Fruit fly (Drosophila melanogaster) whole organism, embryonic: ENCODE measurements around the gene dbf.

Source experiments
- ATbp ChIP-seq: fragments of 200-800 bp; sonication (Bioruptor generic); optimal IDR thresholded peaks from 2 replicates; lab custom pipeline; 2017; ENCODE audit warnings: missing biosample characterization, mild to moderate bottlenecking, missing genetic modification characterization, missing genetic modification reagents
- Asciz ChIP-seq: fragments of 200-800 bp; sonication (Bioruptor generic); optimal IDR thresholded peaks from 2 replicates; lab custom pipeline; 2017; ENCODE audit warnings: missing biosample characterization, mild to moderate bottlenecking, missing genetic modification characterization, missing genetic modification reagents
- Atf3 ChIP-seq: fragments of 200-800 bp; sonication (Bioruptor generic); optimal IDR thresholded peaks from 3 replicates; lab custom pipeline; 2016; ENCODE audit warnings: missing biosample characterization, missing genetic modification characterization
- Awh ChIP-seq: fragments of 200-800 bp; sonication (Bioruptor generic); IDR thresholded peaks from 2 replicates; pipeline ENCODE4, ENCODE4 v1.3.6; 2022; ENCODE audit warnings: missing biosample characterization, missing genetic modification characterization
- Blimp-1 ChIP-seq: fragments of 200-800 bp; sonication (Bioruptor generic); optimal IDR thresholded peaks from 3 replicates; lab custom pipeline; 2018; ENCODE audit warnings: missing biosample characterization, missing genetic modification characterization, mild to moderate bottlenecking, moderate library complexity, missing genetic modification reagents
- CG10543 ChIP-seq: fragments of 200-800 bp; sonication (Bioruptor generic); optimal IDR thresholded peaks from 3 replicates; lab custom pipeline; 2017; ENCODE audit warnings: missing biosample characterization, mild to moderate bottlenecking, missing genetic modification characterization, moderate library complexity
- CG11504 ChIP-seq: fragments of 200-800 bp; sonication (Bioruptor generic); optimal IDR thresholded peaks from 3 replicates; lab custom pipeline; 2019; ENCODE audit warnings: missing biosample characterization, mild to moderate bottlenecking, missing genetic modification characterization, moderate library complexity
- CG12071 ChIP-seq: fragments of 200-800 bp; sonication (Bioruptor generic); optimal IDR thresholded peaks from 3 replicates; lab custom pipeline; 2018; ENCODE audit warnings: missing biosample characterization, mild to moderate bottlenecking, missing genetic modification characterization
- CG13894 ChIP-seq: fragments of 200-800 bp; sonication (Bioruptor generic); optimal IDR thresholded peaks from 3 replicates; lab custom pipeline; 2018; ENCODE audit warnings: missing biosample characterization, mild to moderate bottlenecking, missing genetic modification characterization, moderate library complexity
- CG14860 ChIP-seq: fragments of 200-800 bp; sonication (Bioruptor generic); IDR thresholded peaks from 3 replicates; pipeline ENCODE4 v1.3.6; 2022; ENCODE audit warnings: missing biosample characterization, missing genetic modification characterization; ENCODE audit not compliant: partially characterized antibody
- CG1792 ChIP-seq: fragments of 200-800 bp; sonication (Bioruptor generic); optimal IDR thresholded peaks from 2 replicates; lab custom pipeline; 2016; ENCODE audit warnings: missing biosample characterization, missing genetic modification characterization
- CG2199 ChIP-seq: fragments of 200-800 bp; sonication (Bioruptor generic); IDR thresholded peaks from 3 replicates; pipeline ENCODE4 v1.3.6; 2022; ENCODE audit warnings: missing biosample characterization, missing genetic modification characterization
- CG32532 ChIP-seq: fragments of 200-800 bp; sonication (Bioruptor generic); IDR thresholded peaks from 2 replicates; pipeline ENCODE4 v1.3.6; 2022; ENCODE audit warnings: missing biosample characterization, missing genetic modification characterization
- CG4282 ChIP-seq: fragments of 200-800 bp; sonication (Bioruptor generic); optimal IDR thresholded peaks from 2 replicates; lab custom pipeline; 2016; ENCODE audit warnings: missing biosample characterization, missing genetic modification characterization
- CG4360 ChIP-seq: fragments of 200-800 bp; sonication (Bioruptor generic); IDR thresholded peaks from 2 replicates; pipeline ENCODE4 v1.3.6; 2022; ENCODE audit warnings: missing biosample characterization, missing genetic modification characterization
- CG43689 ChIP-seq: fragments of 200-800 bp; sonication (Bioruptor generic); IDR thresholded peaks from 2 replicates; pipeline ENCODE4 v1.3.6; 2022; ENCODE audit warnings: missing biosample characterization, missing genetic modification characterization
- CG5180 ChIP-seq: fragments of 200-800 bp; sonication (Bioruptor generic); optimal IDR thresholded peaks from 3 replicates; lab custom pipeline; 2017; ENCODE audit warnings: missing biosample characterization, missing genetic modification characterization, mild to moderate bottlenecking, moderate library complexity, missing genetic modification reagents
- CG5245 ChIP-seq: fragments of 200-800 bp; sonication (Bioruptor generic); optimal IDR thresholded peaks from 3 replicates; lab custom pipeline; 2016; ENCODE audit warnings: missing biosample characterization, missing genetic modification characterization
- CG6254 ChIP-seq: fragments of 200-800 bp; sonication (Bioruptor generic); optimal IDR thresholded peaks from 3 replicates; lab custom pipeline; 2017; ENCODE audit warnings: mild to moderate bottlenecking, missing biosample characterization, missing genetic modification reagents, missing genetic modification characterization
- CG8281 ChIP-seq: fragments of 200-800 bp; sonication (Bioruptor generic); optimal IDR thresholded peaks from 2 replicates; lab custom pipeline; 2018; ENCODE audit warnings: missing biosample characterization, mild to moderate bottlenecking, missing genetic modification characterization, moderate library complexity
- CoRest ChIP-seq: fragments of 200-800 bp; sonication (Bioruptor generic); optimal IDR thresholded peaks from 3 replicates; lab custom pipeline; 2018; ENCODE audit warnings: missing biosample characterization, mild to moderate bottlenecking, missing genetic modification characterization, moderate library complexity
- Ets65A ChIP-seq: fragments of 200-800 bp; sonication (Bioruptor generic); peaks from one replicate; lab custom pipeline; 2016; ENCODE audit warnings: missing biosample characterization, missing genetic modification characterization
- Hand ChIP-seq: fragments of 200-800 bp; sonication (Bioruptor generic); optimal IDR thresholded peaks from 2 replicates; lab custom pipeline; 2017; ENCODE audit warnings: mild to moderate bottlenecking, missing biosample characterization, missing genetic modification reagents, missing genetic modification characterization
- Hr51 ChIP-seq, 2 experiments: fragments of 200-800 bp; sonication (Bioruptor generic); optimal IDR thresholded peaks; 2 replicates in 1 of 2; 3 replicates in 1 of 2; lab custom pipeline; 2016 to 2018; ENCODE audit warnings: missing biosample characterization in 2 of 2, missing genetic modification characterization in 2 of 2, mild to moderate bottlenecking in 1 of 2, moderate library complexity in 1 of 2
- Med ChIP-seq: fragments of 200-800 bp; sonication (Bioruptor generic); peaks from one replicate; lab custom pipeline; 2016; ENCODE audit warnings: missing biosample characterization, missing genetic modification characterization, mild to moderate bottlenecking, inconsistent platforms, moderate library complexity
- Mes4 ChIP-seq: fragments of 200-800 bp; sonication (Bioruptor generic); optimal IDR thresholded peaks from 2 replicates; lab custom pipeline; 2016; ENCODE audit warnings: missing biosample characterization, missing genetic modification characterization
- Rx ChIP-seq: fragments of 200-800 bp; sonication (Bioruptor generic); IDR thresholded peaks from 2 replicates; pipeline ENCODE4 v1.3.6; 2022; ENCODE audit warnings: missing biosample characterization, missing genetic modification characterization
- Side ChIP-seq: fragments of 200-800 bp; sonication (Bioruptor generic); optimal IDR thresholded peaks from 2 replicates; lab custom pipeline; 2016; ENCODE audit warnings: missing biosample characterization, missing genetic modification characterization
- TFAM ChIP-seq: fragments of 200-800 bp; sonication (Bioruptor generic); optimal IDR thresholded peaks from 2 replicates; lab custom pipeline; 2017; ENCODE audit warnings: missing biosample characterization, missing genetic modification characterization, inconsistent platforms
- br ChIP-seq: fragments of >200 bp; optimal IDR thresholded peaks from 2 replicates; lab custom pipeline; 2017
- btn ChIP-seq: fragments of 200-800 bp; sonication (Bioruptor generic); optimal IDR thresholded peaks from 2 replicates; lab custom pipeline; 2016; ENCODE audit warnings: missing biosample characterization, missing genetic modification characterization
- croc ChIP-seq: fragments of 200-800 bp; sonication (Bioruptor generic); conservative IDR thresholded peaks from 3 replicates; pipeline ENCODE4 v1.3.6; 2022; ENCODE audit warnings: missing biosample characterization, missing genetic modification characterization
- cwo ChIP-seq: fragments of 200-800 bp; sonication (Bioruptor generic); optimal IDR thresholded peaks from 3 replicates; lab custom pipeline; 2017; ENCODE audit warnings: missing biosample characterization, missing genetic modification characterization, mild to moderate bottlenecking, moderate library complexity, missing genetic modification reagents
- dmrt99B ChIP-seq: fragments of 200-800 bp; sonication (Bioruptor generic); optimal IDR thresholded peaks from 2 replicates; lab custom pipeline; 2018; ENCODE audit warnings: missing biosample characterization, mild to moderate bottlenecking, missing genetic modification characterization, moderate library complexity
- gem ChIP-seq: fragments of 200-800 bp; sonication (Bioruptor generic); optimal IDR thresholded peaks from 2 replicates; lab custom pipeline; 2019; ENCODE audit warnings: missing biosample characterization, mild to moderate bottlenecking, missing genetic modification characterization, moderate library complexity
- lilli ChIP-seq: fragments of 200-800 bp; sonication (Bioruptor generic); optimal IDR thresholded peaks from 3 replicates; lab custom pipeline; 2016; ENCODE audit warnings: missing biosample characterization, missing genetic modification characterization
- luna ChIP-seq: fragments of 200-800 bp; sonication (Bioruptor generic); optimal IDR thresholded peaks from 2 replicates; lab custom pipeline; 2016; ENCODE audit warnings: missing biosample characterization, missing genetic modification characterization
- onecut ChIP-seq: fragments of 200-800 bp; sonication (Bioruptor generic); IDR thresholded peaks from 2 replicates; pipeline ENCODE4 v1.3.6; 2022; ENCODE audit warnings: missing biosample characterization, missing genetic modification characterization
- pb ChIP-seq: fragments of 200-800 bp; sonication (Bioruptor generic); optimal IDR thresholded peaks from 3 replicates; lab custom pipeline; 2016; ENCODE audit warnings: missing biosample characterization, missing genetic modification characterization
- pzg ChIP-seq: fragments of 200-800 bp; sonication (Bioruptor generic); optimal IDR thresholded peaks from 3 replicates; lab custom pipeline; 2018; ENCODE audit warnings: missing biosample characterization, mild to moderate bottlenecking, missing genetic modification characterization, moderate library complexity
- so ChIP-seq: fragments of 200-800 bp; sonication (Bioruptor generic); IDR thresholded peaks from 3 replicates; pipeline ENCODE4 v1.3.6; 2022; ENCODE audit warnings: missing biosample characterization, missing genetic modification characterization
- stwl ChIP-seq: fragments of 200-800 bp; sonication (Bioruptor generic); optimal IDR thresholded peaks from 3 replicates; lab custom pipeline; 2018; ENCODE audit warnings: missing biosample characterization, mild to moderate bottlenecking, missing genetic modification characterization, moderate library complexity
- twi ChIP-seq: fragments of 200-800 bp; optimal IDR thresholded peaks from 2 replicates; lab custom pipeline; 2019; ENCODE audit warnings: missing biosample characterization, mild to moderate bottlenecking, missing genetic modification characterization, moderate library complexity
- z ChIP-seq: fragments of 200-800 bp; sonication (Bioruptor generic); IDR thresholded peaks from 3 replicates; pipeline ENCODE4 v1.3.6; 2022; ENCODE audit warnings: missing biosample characterization, missing genetic modification characterization
- zen ChIP-seq: fragments of 200-800 bp; sonication (Bioruptor generic); optimal IDR thresholded peaks from 3 replicates; lab custom pipeline; 2018; ENCODE audit warnings: missing biosample characterization, mild to moderate bottlenecking, missing genetic modification characterization, moderate library complexity

Gene dbf

dm6 chr2L:10608662-10609262 is 42.7 kb upstream of the dbf start (continued):
- TF ChIP-seq croc (GFP tag; lab: Robert Waterston, UW), result no peak
- TF ChIP-seq CG13894 (tag; lab: Kevin White, UChicago), result peak; percentile 7
- TF ChIP-seq Ets65A, result no peak
- no peak for TF ChIP-seq lilli (GFP tag; lab: Kevin White, UChicago)
- TF ChIP-seq stwl (tag; lab: Kevin White, UChicago), result no peak
- TF ChIP-seq Awh (GFP tag; lab: Robert Waterston, UW), result no peak
- no peak for TF ChIP-seq CG8281 (tag; lab: Kevin White, UChicago)
- TF ChIP-seq zen (tag; lab: Kevin White, UChicago), result peak; percentile 69
- TF ChIP-seq twi (tag; lab: Kevin White, UChicago), result peak; percentile 84

- TF ChIP-seq CG5245 (GFP tag; lab: Kevin White, UChicago), result no peak
- TF ChIP-seq pzg (GFP tag; lab: Kevin White, UChicago), result no peak
- TF ChIP-seq CG4360 (GFP tag; lab: Robert Waterston, UW), result peak; percentile 74
- TF ChIP-seq Hand (GFP tag; lab: Kevin White, UChicago), result no peak
- no peak for TF ChIP-seq TFAM (GFP tag; lab: Kevin White, UChicago)
- no peak for TF ChIP-seq so (GFP tag; lab: Robert Waterston, UW)
- no peak for TF ChIP-seq Blimp-1
- TF ChIP-seq CG43689 (GFP tag; lab: Robert Waterston, UW), result no peak
- no peak for TF ChIP-seq cwo (GFP tag; lab: Kevin White, UChicago)
- TF ChIP-seq CG13894 (tag; lab: Kevin White, UChicago), result peak; percentile 37
- TF ChIP-seq Side (GFP tag; lab: Kevin White, UChicago), result no peak
- no peak for TF ChIP-seq btn
- TF ChIP-seq Asciz, result no peak
- TF ChIP-seq CG5180, result peak; percentile 49
- TF ChIP-seq CG2199 (GFP tag; lab: Robert Waterston, UW), result 0 out of 3 replicates have a peak, but pooled peaks have one; percentile 23
- TF ChIP-seq Med (GFP tag; lab: Kevin White, UChicago), result peak; percentile 15
- TF ChIP-seq luna, result no peak
Measured at dm6 chr2L:10613104-10613503, 38.3 kb upstream of the dbf start.

- TF ChIP-seq gem (tag; lab: Kevin White, UChicago) (peak; percentile 27), CoRest (tag; lab: Kevin White, UChicago) (no peak), onecut (GFP tag; lab: Robert Waterston, UW) (0 out of 2 replicates have a peak, but pooled peaks have one; percentile 23), Atf3 (GFP tag; lab: Kevin White, UChicago) (no peak), br (lab: Kevin White, UChicago) (no peak), CG32532 (GFP tag; lab: Robert Waterston, UW) (0 out of 2 replicates have a peak, but pooled peaks have one; percentile 18), CG12071 (GFP tag; lab: Kevin White, UChicago) (peak; percentile 19), CG43689 (GFP tag; lab: Robert Waterston, UW) (0 out of 2 replicates have a peak, but pooled peaks have one; percentile 12), z (GFP tag; lab: Robert Waterston, UW) (peak; percentile 66; the same call in 2 of the 3 replicates), CG14860 (GFP tag; lab: Robert Waterston, UW) (no peak), Mes4 (peak; percentile 18), CG10543 (GFP tag; lab: Kevin White, UChicago) (no peak), CG1792 (GFP tag; lab: Kevin White, UChicago) (no peak), ATbp (peak; percentile 10), CG4282 (GFP tag; lab: Kevin White, UChicago) (no peak), CG6254 (GFP tag; lab: Kevin White, UChicago) (peak; percentile 22), CG11504 (tag; lab: Kevin White, UChicago) (peak; percentile 49), dmrt99B (tag; lab: Kevin White, UChicago) (peak; percentile 3), Rx (peak; percentile 18; the same call in 1 of the 2 replicates), pb (GFP tag; lab: Kevin White, UChicago) (no peak), Hr51 (GFP tag; optimal IDR thresholded peaks at IDR 0.05; lab: Kevin White, UChicago) (no peak), twi (tag; lab: Kevin White, UChicago) (peak; percentile 41)
Measured at dm6 chr2L:10614660-10615479, 36.5 kb upstream of the dbf start.
